Fruit fly (Drosophila melanogaster): ENCODE results near the gene Mhcl.

Mhcl gene

dm6 chr3R:16025587-16026223, 72.9 kb downstream of the Mhcl start, which contains the start of gene pnr (continued):
- TF ChIP-seq Xbp1 (GFP tag; optimal IDR thresholded peaks at IDR 0.05) (no peak), CG17912 (GFP tag; optimal IDR thresholded peaks at IDR 0.05) (no peak), Blimp-1 (GFP tag; optimal IDR thresholded peaks at IDR 0.05) (no peak), knrl (GFP tag; IDR thresholded peaks at IDR 0.05; ENCODE audit: partially characterized antibody) (no peak), CG14710 (tag; optimal IDR thresholded peaks at IDR 0.05) (no peak), CG10565 (GFP tag; optimal IDR thresholded peaks at IDR 0.05) (no peak), vvl (GFP tag; IDR thresholded peaks at IDR 0.05) (peak; percentile 86), NC2α (GFP tag; optimal IDR thresholded peaks at IDR 0.05) (no peak), Hmr (GFP tag; optimal IDR thresholded peaks at IDR 0.05) (no peak), seq (GFP tag; IDR thresholded peaks at IDR 0.05) (peak; percentile 63; the same call in 1 of the 2 replicates), Doc3 (GFP tag; IDR thresholded peaks at IDR 0.05; ENCODE audit: partially characterized antibody) (no peak), Trl (optimal IDR thresholded peaks at IDR 0.05) (peak; percentile 85), Trl (GFP tag; optimal IDR thresholded peaks at IDR 0.05) (peak; percentile 50), sd (tag; optimal IDR thresholded peaks at IDR 0.05) (peak; percentile 41), CG10959 (GFP tag; IDR thresholded peaks at IDR 0.05) (no peak), Sox102F (GFP tag; optimal IDR thresholded peaks at IDR 0.05) (no peak), disco-r (GFP tag; optimal IDR thresholded peaks at IDR 0.05) (no peak), CG34422 (GFP tag; IDR thresholded peaks at IDR 0.05) (no peak), tgo (GFP tag; IDR thresholded peaks at IDR 0.05) (no peak; the same call in 2 of the 3 replicates), CG17385 (GFP tag; optimal IDR thresholded peaks at IDR 0.05) (peak; percentile 18), org-1 (GFP tag; optimal IDR thresholded peaks at IDR 0.05) (no peak), CG12391 (tag; optimal IDR thresholded peaks at IDR 0.05) (no peak), Ets65A (GFP tag) (peak; percentile 40), mam (GFP tag; optimal IDR thresholded peaks at IDR 0.05) (no peak), ewg (GFP tag; optimal IDR thresholded peaks at IDR 0.05) (peak; percentile 79), Dip3 (GFP tag; optimal IDR thresholded peaks at IDR 0.05) (no peak), NK7.1 (GFP tag; optimal IDR thresholded peaks at IDR 0.05) (no peak), CG4282 (GFP tag; optimal IDR thresholded peaks at IDR 0.05) (no peak), bsh (GFP tag; optimal IDR thresholded peaks at IDR 0.05) (no peak), fd64A (GFP tag; optimal IDR thresholded peaks at IDR 0.05) (peak; percentile 51), CG13123 (GFP tag; optimal IDR thresholded peaks at IDR 0.05) (no peak), CG32532 (GFP tag; IDR thresholded peaks at IDR 0.05) (peak; percentile 6; the same call in 1 of the 2 replicates), jigr1 (GFP tag; IDR thresholded peaks at IDR 0.05) (no peak), dpn (GFP tag; optimal IDR thresholded peaks at IDR 0.05) (no peak), E2f2 (GFP tag; IDR thresholded peaks at IDR 0.05) (peak; percentile 24; the same call in 1 of the 2 replicates), CG3281 (GFP tag; optimal IDR thresholded peaks at IDR 0.05) (no peak), ara (GFP tag; IDR thresholded peaks at IDR 0.05) (0 out of 2 replicates have a peak, but pooled peaks have one; percentile 32), CG33213 (GFP tag; optimal IDR thresholded peaks at IDR 0.05) (no peak), CG12155 (GFP tag; optimal IDR thresholded peaks at IDR 0.05) (no peak), usp (GFP tag; optimal IDR thresholded peaks at IDR 0.05) (no peak), Side (GFP tag; optimal IDR thresholded peaks at IDR 0.05) (peak; percentile 20), CG5180 (GFP tag; optimal IDR thresholded peaks at IDR 0.05) (no peak), ro (GFP tag; IDR thresholded peaks at IDR 0.05) (no peak), chn (GFP tag; optimal IDR thresholded peaks at IDR 0.05) (peak; percentile 33), Sin3A (optimal IDR thresholded peaks at IDR 0.05) (no peak), Usf (GFP tag; optimal IDR thresholded peaks at IDR 0.05) (no peak), CG15011 (GFP tag; optimal IDR thresholded peaks at IDR 0.05) (no peak), CG10654 (GFP tag; optimal IDR thresholded peaks at IDR 0.05) (no peak), CG33557 (GFP tag; optimal IDR thresholded peaks at IDR 0.05) (peak; percentile 30), Oaz (GFP tag; IDR thresholded peaks at IDR 0.05) (no peak), CG1233 (GFP tag; optimal IDR thresholded peaks at IDR 0.05) (no peak)
